Fruit fly (Drosophila melanogaster) whole organism, embryonic: ENCODE data around the gene ash1.
A peak's percentile ranks its signal among the peaks of the same experiment; 100 is the strongest.

ENCODE experiments used
- Awh ChIP-seq: fragments of 200-800 bp; sonication (Bioruptor generic); IDR thresholded peaks from 2 replicates; pipeline ENCODE4, ENCODE4 v1.3.6; 2022; ENCODE audit warnings: missing biosample characterization, missing genetic modification characterization
- B-H2 ChIP-seq: fragments of 200-800 bp; sonication (Bioruptor generic); optimal IDR thresholded peaks from 2 replicates; lab custom pipeline; 2018; ENCODE audit warnings: missing biosample characterization, mild to moderate bottlenecking, missing genetic modification characterization
- CG10321 ChIP-seq: fragments of 200-800 bp; sonication (Bioruptor generic); IDR thresholded peaks from 2 replicates; pipeline ENCODE4 v1.3.6; 2022; ENCODE audit warnings: missing biosample characterization, missing genetic modification characterization
- CG10979 ChIP-seq: fragments of 200-800 bp; sonication (Bioruptor generic); optimal IDR thresholded peaks from 2 replicates; lab custom pipeline; 2018; ENCODE audit warnings: missing biosample characterization, mild to moderate bottlenecking, missing genetic modification characterization, moderate library complexity
- CG11085 ChIP-seq: fragments of 200-800 bp; sonication (Bioruptor generic); IDR thresholded peaks from 2 replicates; pipeline ENCODE4 v1.3.6; 2022; ENCODE audit warnings: missing biosample characterization, missing genetic modification characterization
- CG12236 ChIP-seq: fragments of 200-800 bp; sonication (Bioruptor generic); optimal IDR thresholded peaks from 2 replicates; lab custom pipeline; 2016; ENCODE audit warnings: missing biosample characterization, missing genetic modification characterization
- CG1233 ChIP-seq: fragments of 200-800 bp; sonication (Bioruptor generic); optimal IDR thresholded peaks from 4 replicates; lab custom pipeline; 2018; ENCODE audit warnings: missing biosample characterization, mild to moderate bottlenecking, missing genetic modification characterization
- CG13624 ChIP-seq: fragments of 200-800 bp; sonication (Bioruptor generic); optimal IDR thresholded peaks from 2 replicates; lab custom pipeline; 2016; ENCODE audit warnings: missing biosample characterization, missing genetic modification characterization
- CG15269 ChIP-seq: fragments of 200-800 bp; sonication (Bioruptor generic); optimal IDR thresholded peaks from 2 replicates; lab custom pipeline; 2018; ENCODE audit warnings: missing biosample characterization, mild to moderate bottlenecking, missing genetic modification characterization, moderate library complexity
- CG1602 ChIP-seq: fragments of 200-800 bp; sonication (Bioruptor generic); optimal IDR thresholded peaks from 3 replicates; lab custom pipeline; 2016; ENCODE audit warnings: missing biosample characterization, missing genetic modification characterization
- CG16863 ChIP-seq: fragments of 200-800 bp; sonication (Bioruptor generic); optimal IDR thresholded peaks from 3 replicates; lab custom pipeline; 2016; ENCODE audit warnings: missing biosample characterization, missing genetic modification characterization
- CG17359 ChIP-seq: fragments of 200-800 bp; sonication (Bioruptor generic); optimal IDR thresholded peaks from 3 replicates; lab custom pipeline; 2018; ENCODE audit warnings: missing biosample characterization, mild to moderate bottlenecking, missing genetic modification characterization, moderate library complexity
- CG17361 ChIP-seq: fragments of 200-800 bp; sonication (Bioruptor generic); IDR thresholded peaks from 3 replicates; pipeline ENCODE4 v1.3.6; 2022; ENCODE audit warnings: missing biosample characterization, missing genetic modification characterization
- CG18011 ChIP-seq: fragments of 200-800 bp; sonication (Bioruptor generic); optimal IDR thresholded peaks from 2 replicates; lab custom pipeline; 2017; ENCODE audit warnings: missing biosample characterization, missing genetic modification characterization, mild to moderate bottlenecking, moderate library complexity, missing genotype
- CG18262 ChIP-seq: fragments of 200-800 bp; optimal IDR thresholded peaks from 3 replicates; lab custom pipeline; 2019; ENCODE audit warnings: missing biosample characterization, mild to moderate bottlenecking, missing genetic modification characterization, moderate library complexity
- CG2116 ChIP-seq: fragments of 200-800 bp; sonication (Bioruptor generic); optimal IDR thresholded peaks from 3 replicates; lab custom pipeline; 2018; ENCODE audit warnings: missing biosample characterization, mild to moderate bottlenecking, missing genetic modification characterization
- CG31441 ChIP-seq: fragments of 200-800 bp; sonication (Bioruptor generic); IDR thresholded peaks from 2 replicates; pipeline ENCODE4 v1.3.6; 2022; ENCODE audit warnings: missing biosample characterization, missing genetic modification characterization
- CG7271 ChIP-seq: fragments of 200-800 bp; sonication (Bioruptor generic); optimal IDR thresholded peaks from 2 replicates; lab custom pipeline; 2018; ENCODE audit warnings: missing biosample characterization, mild to moderate bottlenecking, missing genetic modification characterization, moderate library complexity
- CG7987 ChIP-seq: fragments of 200-800 bp; sonication (Bioruptor generic); optimal IDR thresholded peaks from 2 replicates; lab custom pipeline; 2018; ENCODE audit warnings: missing biosample characterization, mild to moderate bottlenecking, missing genetic modification characterization, moderate library complexity
- CG8359 ChIP-seq: fragments of 200-800 bp; sonication (Bioruptor generic); optimal IDR thresholded peaks from 2 replicates; lab custom pipeline; 2017; ENCODE audit warnings: missing biosample characterization, mild to moderate bottlenecking, missing genetic modification characterization, borderline replicate concordance
- CHES-1-like ChIP-seq: fragments of 200-800 bp; sonication (Bioruptor generic); optimal IDR thresholded peaks from 2 replicates; lab custom pipeline; 2016; ENCODE audit warnings: missing biosample characterization, missing genetic modification characterization
- D19A ChIP-seq: fragments of 200-800 bp; optimal IDR thresholded peaks from 3 replicates; lab custom pipeline; 2019; ENCODE audit warnings: missing biosample characterization, mild to moderate bottlenecking, missing genetic modification characterization, moderate library complexity
- Eip74EF ChIP-seq, 2 experiments: fragments of 200-800 bp in 1 of 2; fragments of >200 bp in 1 of 2; sonication (Bioruptor generic) in 1 of 2; optimal IDR thresholded peaks; 2 replicates each; lab custom pipeline; 2017 to 2019; ENCODE audit warnings: missing biosample characterization in 2 of 2, missing genetic modification characterization in 2 of 2, mild to moderate bottlenecking in 1 of 2, moderate library complexity in 1 of 2
- Ets65A ChIP-seq: fragments of 200-800 bp; sonication (Bioruptor generic); peaks from one replicate; lab custom pipeline; 2016; ENCODE audit warnings: missing biosample characterization, missing genetic modification characterization
- H2.0 ChIP-seq: fragments of 200-800 bp; sonication (Bioruptor generic); IDR thresholded peaks from 2 replicates; pipeline ENCODE4 v1.3.6; 2022; ENCODE audit warnings: missing biosample characterization, missing genetic modification characterization
- HHEX ChIP-seq: fragments of 200-800 bp; sonication (Bioruptor generic); optimal IDR thresholded peaks from 3 replicates; lab custom pipeline; 2017; ENCODE audit warnings: missing biosample characterization, mild to moderate bottlenecking, missing genetic modification characterization, missing genetic modification reagents
- Hmr ChIP-seq: fragments of 200-800 bp; sonication (Bioruptor generic); optimal IDR thresholded peaks from 3 replicates; lab custom pipeline; 2017; ENCODE audit warnings: mild to moderate bottlenecking, missing biosample characterization, missing genetic modification reagents, missing genetic modification characterization
- Nf-YB ChIP-seq: fragments of 200-800 bp; sonication (Bioruptor generic); optimal IDR thresholded peaks from 3 replicates; lab custom pipeline; 2019; ENCODE audit warnings: missing biosample characterization, mild to moderate bottlenecking, missing genetic modification characterization, moderate library complexity
- Six4 ChIP-seq: fragments of 200-800 bp; sonication (Bioruptor generic); optimal IDR thresholded peaks from 2 replicates; lab custom pipeline; 2016; ENCODE audit warnings: missing biosample characterization, missing genetic modification characterization
- YL-1 ChIP-seq: fragments of 200-800 bp; sonication (Bioruptor generic); optimal IDR thresholded peaks from 3 replicates; lab custom pipeline; 2017; ENCODE audit warnings: missing biosample characterization, mild to moderate bottlenecking, missing genetic modification characterization
- ac ChIP-seq: fragments of 200-800 bp; sonication (Bioruptor generic); optimal IDR thresholded peaks from 3 replicates; lab custom pipeline; 2017; ENCODE audit warnings: missing biosample characterization, mild to moderate bottlenecking, missing genetic modification characterization
- ase ChIP-seq: fragments of 200-800 bp; sonication (Bioruptor generic); IDR thresholded peaks from 3 replicates; pipeline ENCODE4 v1.3.6; 2022; ENCODE audit warnings: missing biosample characterization, missing genetic modification characterization
- cato ChIP-seq: fragments of 200-800 bp; sonication (Bioruptor generic); optimal IDR thresholded peaks from 2 replicates; lab custom pipeline; 2016; ENCODE audit warnings: missing biosample characterization, missing genetic modification characterization, borderline replicate concordance
- cg ChIP-seq: fragments of 200-800 bp; sonication (Bioruptor generic); optimal IDR thresholded peaks from 3 replicates; lab custom pipeline; 2019; ENCODE audit warnings: missing biosample characterization, mild to moderate bottlenecking, missing genetic modification characterization, moderate library complexity
- dan ChIP-seq: fragments of 200-800 bp; sonication (Bioruptor generic); IDR thresholded peaks from 2 replicates; pipeline ENCODE4 v1.3.6; 2022; ENCODE audit warnings: missing biosample characterization, missing genetic modification characterization
- gro ChIP-seq: fragments of 200-800 bp; sonication (Bioruptor generic); optimal IDR thresholded peaks from 2 replicates; lab custom pipeline; 2016; ENCODE audit warnings: missing biosample characterization, missing genetic modification characterization
- gsb-n ChIP-seq: fragments of 200-800 bp; sonication (Bioruptor generic); optimal IDR thresholded peaks from 3 replicates; lab custom pipeline; 2018; ENCODE audit warnings: missing biosample characterization, mild to moderate bottlenecking, missing genetic modification characterization
- her ChIP-seq: fragments of 200-800 bp; sonication (Bioruptor generic); optimal IDR thresholded peaks from 2 replicates; lab custom pipeline; 2016; ENCODE audit warnings: missing biosample characterization, missing genetic modification characterization
- maf-S ChIP-seq: fragments of 200-800 bp; sonication (Bioruptor generic); optimal IDR thresholded peaks from 2 replicates; lab custom pipeline; 2016; ENCODE audit warnings: missing biosample characterization, missing genetic modification characterization
- nau ChIP-seq: fragments of 200-800 bp; sonication (Bioruptor generic); optimal IDR thresholded peaks from 3 replicates; lab custom pipeline; 2017; ENCODE audit warnings: missing biosample characterization, mild to moderate bottlenecking, missing genetic modification characterization, missing genetic modification reagents
- pho ChIP-seq: fragments of 200-800 bp; sonication (Bioruptor generic); optimal IDR thresholded peaks from 2 replicates; lab custom pipeline; 2016; ENCODE audit warnings: missing biosample characterization, missing genetic modification characterization
- pzg ChIP-seq: fragments of 200-800 bp; sonication (Bioruptor generic); optimal IDR thresholded peaks from 3 replicates; lab custom pipeline; 2018; ENCODE audit warnings: missing biosample characterization, mild to moderate bottlenecking, missing genetic modification characterization, moderate library complexity
- ranshi ChIP-seq: fragments of 200-800 bp; sonication (Bioruptor generic); IDR thresholded peaks from 2 replicates; pipeline ENCODE4 v1.3.6; 2022; ENCODE audit warnings: missing biosample characterization, missing genetic modification characterization
- rib ChIP-seq: fragments of 200-800 bp; sonication (Bioruptor generic); IDR thresholded peaks from 2 replicates; pipeline ENCODE4 v1.3.6; 2022; ENCODE audit warnings: missing biosample characterization, missing genetic modification characterization
- schlank ChIP-seq: fragments of 200-800 bp; sonication (Bioruptor generic); optimal IDR thresholded peaks from 2 replicates; lab custom pipeline; 2018; ENCODE audit warnings: missing biosample characterization, mild to moderate bottlenecking, missing genetic modification characterization
- sens ChIP-seq: fragments of 200-800 bp; sonication (Bioruptor generic); peaks from one replicate; lab custom pipeline; 2016; ENCODE audit warnings: missing biosample characterization, missing genetic modification characterization
- slbo ChIP-seq: fragments of 200-800 bp; sonication (Bioruptor generic); IDR thresholded peaks from 2 replicates; pipeline ENCODE4 v1.3.6; 2022; ENCODE audit warnings: missing biosample characterization, missing genetic modification characterization
- ssp ChIP-seq: fragments of 200-800 bp; sonication (Bioruptor generic); IDR thresholded peaks from 2 replicates; pipeline ENCODE4 v1.3.6; 2022; ENCODE audit warnings: missing biosample characterization, missing genetic modification characterization
- sug ChIP-seq: fragments of 200-800 bp; optimal IDR thresholded peaks from 2 replicates; lab custom pipeline; 2019; ENCODE audit warnings: missing biosample characterization, mild to moderate bottlenecking, missing genetic modification characterization, moderate library complexity
- trh ChIP-seq: fragments of 200-800 bp; sonication (Bioruptor generic); optimal IDR thresholded peaks from 2 replicates; lab custom pipeline; 2016; ENCODE audit warnings: missing biosample characterization, missing genetic modification characterization
- wdn ChIP-seq: fragments of 200-800 bp; sonication (Bioruptor generic); IDR thresholded peaks from 2 replicates; pipeline ENCODE4 v1.3.6; 2022; ENCODE audit warnings: missing biosample characterization, missing genetic modification characterization

Gene ash1

dm6 chr3L:19612172-19612571 lies 13.6 kb upstream of the ash1 start, which contains the start of the genes Lon and PIG-F (continued):
- TF ChIP-seq Hmr (peak; percentile 99), Six4 (GFP tag; lab: Kevin White, UChicago) (peak; percentile 99), CG2116 (GFP tag; lab: Kevin White, UChicago) (peak; percentile 92), ssp (GFP tag; lab: Robert Waterston, UW) (peak; percentile 95), CG17361 (GFP tag; lab: Robert Waterston, UW) (peak; percentile 100), CG10321 (GFP tag; lab: Robert Waterston, UW) (peak; percentile 85), CG15269 (tag; lab: Kevin White, UChicago) (peak; percentile 99), D19A (tag; lab: Kevin White, UChicago) (peak; percentile 97), CG12236 (GFP tag; lab: Kevin White, UChicago) (peak; percentile 95), maf-S (GFP tag; lab: Kevin White, UChicago) (peak; percentile 98), CG1233 (GFP tag; lab: Kevin White, UChicago) (peak; percentile 99), B-H2 (GFP tag; lab: Kevin White, UChicago) (peak; percentile 99), sens (GFP tag; lab: Kevin White, UChicago) (peak; percentile 100), ase (GFP tag; lab: Robert Waterston, UW) (peak; percentile 98), gro (GFP tag; lab: Kevin White, UChicago) (peak; percentile 98), trh (GFP tag; lab: Kevin White, UChicago) (peak; percentile 98), CG17359 (tag; lab: Kevin White, UChicago) (peak; percentile 99), CG31441 (GFP tag; lab: Robert Waterston, UW) (peak; percentile 100), ac (GFP tag; lab: Kevin White, UChicago) (peak; percentile 99), CG7271 (tag; lab: Kevin White, UChicago) (peak; percentile 98), Eip74EF (GFP tag; optimal IDR thresholded peaks at IDR 0.05; lab: Kevin White, UChicago) (peak in 1 of 2 experiments; percentile 97), CG18262 (tag; lab: Kevin White, UChicago) (peak; percentile 99), Nf-YB (GFP tag; lab: Kevin White, UChicago) (peak; percentile 90), ranshi (peak; percentile 98), CG11085 (GFP tag; lab: Robert Waterston, UW) (peak; percentile 97), CG18011 (GFP tag; lab: Kevin White, UChicago) (peak; percentile 93), her (peak; percentile 93), CG8359 (GFP tag; lab: Kevin White, UChicago) (peak; percentile 95), wdn (GFP tag; lab: Robert Waterston, UW) (peak; percentile 97), gsb-n (tag; lab: Kevin White, UChicago) (peak; percentile 99), HHEX (GFP tag; lab: Kevin White, UChicago) (peak; percentile 99), slbo (GFP tag; lab: Robert Waterston, UW) (peak; percentile 99), CG16863 (GFP tag; lab: Kevin White, UChicago) (peak; percentile 98), Awh (GFP tag; lab: Robert Waterston, UW) (peak; percentile 95), H2.0 (GFP tag; lab: Robert Waterston, UW) (peak; percentile 96), schlank (peak; percentile 93), CG7987 (GFP tag; lab: Kevin White, UChicago) (peak; percentile 94), pzg (GFP tag; lab: Kevin White, UChicago) (peak; percentile 41), CG13624 (GFP tag; lab: Kevin White, UChicago) (peak; percentile 98), CG10979 (tag; lab: Kevin White, UChicago) (peak; percentile 99), nau (GFP tag; lab: Kevin White, UChicago) (no peak), cato (GFP tag; lab: Kevin White, UChicago) (peak; percentile 99), YL-1 (GFP tag; lab: Kevin White, UChicago) (peak; percentile 99), CG1602 (peak; percentile 99), CHES-1-like (peak; percentile 97), cg (no peak), sug (peak; percentile 99), dan (peak; percentile 97), pho (GFP tag; lab: Kevin White, UChicago) (peak; percentile 99), rib (GFP tag; lab: Robert Waterston, UW) (peak; percentile 97), Ets65A (GFP tag; lab: Kevin White, UChicago) (peak; percentile 100)
